Worm (Caenorhabditis elegans): ENCODE results near the gene ZK721.4.

ZK721.4 gene

DNA sequence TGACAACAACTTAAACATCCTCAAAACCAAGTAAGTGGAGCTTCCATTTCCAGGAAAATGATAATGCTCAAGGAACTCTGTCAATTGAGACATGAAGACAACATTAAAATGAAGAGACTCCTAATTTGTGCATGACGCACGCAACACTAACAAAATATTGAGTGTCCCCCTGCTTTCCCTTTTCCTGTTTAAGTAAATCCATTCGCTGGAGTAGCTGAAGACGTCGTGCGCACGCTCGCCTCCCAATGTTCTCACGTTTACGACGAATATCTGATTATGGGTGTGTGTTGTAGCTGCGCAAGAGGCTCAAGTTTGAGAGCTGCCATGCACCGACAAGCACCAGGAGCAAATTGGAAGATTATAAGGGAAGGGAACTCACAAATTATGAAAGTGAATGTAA, 22.3 kb downstream of the ZK721.4 start (continued):
- TF ChIP-seq attf-6 (GFP tag; IDR thresholded peaks at IDR 0.05) (no peak), F49E8.2 (tag; optimal IDR thresholded peaks at IDR 0.05; ENCODE audit: insufficient read depth) (no peak), mcd-1 (GFP tag; IDR thresholded peaks at IDR 0.05) (0 out of 2 replicates have a peak, but pooled peaks have one; percentile 22), aptf-2 (GFP tag; conservative IDR thresholded peaks at IDR 0.05) (no peak), him-1 (tag; optimal IDR thresholded peaks at IDR 0.05) (no peak), nfyb-1 (GFP tag; IDR thresholded peaks at IDR 0.05) (0 out of 2 replicates have a peak, but pooled peaks have one; percentile 21), madf-3 (GFP tag; IDR thresholded peaks at IDR 0.05) (0 out of 2 replicates have a peak, but pooled peaks have one; percentile 66), F10E7.11 (tag; optimal IDR thresholded peaks at IDR 0.05) (no peak), T07F8.4 (tag; optimal IDR thresholded peaks at IDR 0.05) (no peak), Y95B8A.8 (GFP tag; IDR thresholded peaks at IDR 0.05) (no peak)

DNA sequence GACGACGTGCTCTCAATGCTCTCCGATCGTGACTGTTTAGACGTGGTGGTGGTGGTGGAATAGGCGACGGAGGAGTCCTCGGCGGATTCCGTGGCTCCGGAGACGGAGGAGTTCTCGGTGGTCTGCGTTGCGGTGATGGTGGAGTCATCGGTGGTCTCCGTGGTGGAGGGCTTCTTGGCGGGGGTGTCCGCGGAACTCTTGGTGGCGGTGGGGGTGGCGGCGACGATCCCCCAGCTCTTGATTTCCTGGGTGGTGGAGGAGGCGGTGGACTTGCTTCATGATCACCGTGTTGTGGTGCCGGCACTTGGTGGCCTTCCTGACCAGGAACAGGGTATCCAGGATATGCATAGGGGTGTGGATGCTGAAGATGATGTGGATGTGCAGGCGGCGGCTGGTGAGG, 26.8 kb downstream of the ZK721.4 start:
- TF ChIP-seq hmg-1.2 (GFP tag; IDR thresholded peaks at IDR 0.05) (0 out of 2 replicates have a peak, but pooled peaks have one; percentile 16), egrh-3 (GFP tag; IDR thresholded peaks at IDR 0.05) (peak; percentile 95), zfh-2 (GFP tag; conservative IDR thresholded peaks at IDR 0.05) (peak; percentile 95), madf-10 (tag; optimal IDR thresholded peaks at IDR 0.05) (no peak), lsl-1 (GFP tag; optimal IDR thresholded peaks at IDR 0.05) (no peak), ZK185.1 (tag; optimal IDR thresholded peaks at IDR 0.05; ENCODE audit: poor library complexity, severe bottlenecking) (no peak)

DNA sequence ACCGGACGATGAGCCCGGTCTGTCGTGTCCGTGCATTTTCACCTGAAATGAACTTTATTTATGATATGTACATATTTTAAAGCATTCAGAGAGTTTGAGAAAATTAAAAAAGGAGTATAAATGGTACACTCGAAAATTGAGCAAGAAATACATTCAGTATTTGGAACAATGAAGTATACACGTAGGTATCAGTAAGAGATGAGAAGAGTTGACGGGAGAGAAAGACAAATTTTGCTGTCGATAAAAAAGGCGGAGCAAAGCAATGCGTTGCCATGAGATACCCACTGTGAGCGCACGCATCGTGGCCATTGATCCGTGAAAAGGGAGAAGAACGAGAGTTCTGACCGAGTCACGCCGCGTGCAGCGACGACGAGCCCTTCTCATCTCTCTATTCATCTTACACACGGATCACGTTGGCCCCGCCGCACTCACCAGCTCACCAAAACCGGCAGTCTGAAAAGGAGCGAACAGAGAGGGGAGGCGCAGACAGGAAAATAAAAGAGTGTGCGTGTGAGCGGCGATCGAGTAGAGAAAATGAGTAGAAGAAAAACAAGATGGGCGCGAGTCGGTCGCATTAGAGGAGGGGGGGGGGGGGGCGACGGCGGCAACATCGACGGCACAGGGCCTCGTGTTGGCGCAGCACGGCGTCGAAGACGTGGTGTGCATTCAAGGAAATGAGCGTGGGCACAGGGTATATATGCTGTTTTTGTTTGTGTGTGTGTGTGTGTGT, 27.6 kb downstream of the ZK721.4 start, which contains the start of gene R04E5.8:
Gene R04E5.8 (minus strand): TSS at position 51 of the 730 bp plus-strand sequence.
- peak; percentile 46 for TF ChIP-seq lin-40 (tag; optimal IDR thresholded peaks at IDR 0.05)
- TF ChIP-seq egrh-3 (GFP tag; IDR thresholded peaks at IDR 0.05) = peak; percentile 90
- TF ChIP-seq ztf-26 (tag; optimal IDR thresholded peaks at IDR 0.05) = no peak
- peak; percentile 76 for TF ChIP-seq K12H6.12 (tag; optimal IDR thresholded peaks at IDR 0.05)
- peak; percentile 20 for TF ChIP-seq athp-1 (tag; optimal IDR thresholded peaks at IDR 0.05)
- peak; percentile 20 for TF ChIP-seq tbp1 (GFP tag; optimal IDR thresholded peaks at IDR 0.05)
- TF ChIP-seq unc-62 (GFP tag; optimal IDR thresholded peaks at IDR 0.05) = no peak
- no peak for TF ChIP-seq lin-54 (GFP tag; optimal IDR thresholded peaks at IDR 0.05)
- TF ChIP-seq mcd-1 (GFP tag; IDR thresholded peaks at IDR 0.05) = peak; percentile 33; the same call in 1 of the 2 replicates
- no peak for TF ChIP-seq dpl-1 (GFP tag; optimal IDR thresholded peaks at IDR 0.05)
- no peak for TF ChIP-seq F33H1.4 (GFP tag; IDR thresholded peaks at IDR 0.05)
- no peak for TF ChIP-seq chd-7 (tag; optimal IDR thresholded peaks at IDR 0.05)
- TF ChIP-seq ztf-22 (GFP tag; optimal IDR thresholded peaks at IDR 0.05) = no peak
- TF ChIP-seq Y56A3A.18 (GFP tag; IDR thresholded peaks at IDR 0.05) = no peak
- no peak for TF ChIP-seq ztf-28 (GFP tag; IDR thresholded peaks at IDR 0.05)
- TF ChIP-seq him-1 (tag; optimal IDR thresholded peaks at IDR 0.05) = no peak
- no peak for TF ChIP-seq cebp-1 (GFP tag; IDR thresholded peaks at IDR 0.05)
- peak; percentile 63 for TF ChIP-seq cebp-1 (tag; optimal IDR thresholded peaks at IDR 0.05)
- 0 out of 2 replicates have a peak, but pooled peaks have one; percentile 25 for TF ChIP-seq nfyb-1 (GFP tag; IDR thresholded peaks at IDR 0.05)
- peak; percentile 56 for TF ChIP-seq B0336.3 (GFP tag; IDR thresholded peaks at IDR 0.05)
- no peak for TF ChIP-seq snpc-3.4 (tag; optimal IDR thresholded peaks at IDR 0.05)
- TF ChIP-seq dox-1 (GFP tag; IDR thresholded peaks at IDR 0.05) = peak; percentile 71
- TF ChIP-seq lin-35 (GFP tag; optimal IDR thresholded peaks at IDR 0.05) = peak in 1 of 3 experiments; percentile 21
- TF ChIP-seq F10E7.11 (tag; optimal IDR thresholded peaks at IDR 0.05) = no peak
- peak; percentile 42 for TF ChIP-seq atf-7 (tag; optimal IDR thresholded peaks at IDR 0.05)
- TF ChIP-seq K11D2.4 (GFP tag; IDR thresholded peaks at IDR 0.05) = no peak
- no peak for TF ChIP-seq mxl-1 (tag; optimal IDR thresholded peaks at IDR 0.05)
- TF ChIP-seq nhr-179 (tag; optimal IDR thresholded peaks at IDR 0.05) = no peak
- TF ChIP-seq let-607 (tag; optimal IDR thresholded peaks at IDR 0.05) = no peak
- TF ChIP-seq hmg-20 (GFP tag; IDR thresholded peaks at IDR 0.05) = peak; percentile 9; the same call in 1 of the 2 replicates
- TF ChIP-seq zfh-2 (GFP tag; conservative IDR thresholded peaks at IDR 0.05) = peak; percentile 97
- TF ChIP-seq F52B5.7 (tag; optimal IDR thresholded peaks at IDR 0.05) = no peak
- TF ChIP-seq madf-6 (GFP tag; IDR thresholded peaks at IDR 0.05) = no peak
- TF ChIP-seq hmg-1.2 (GFP tag; IDR thresholded peaks at IDR 0.05) = peak; percentile 69
- TF ChIP-seq F49E8.2 (tag; optimal IDR thresholded peaks at IDR 0.05; ENCODE audit: insufficient read depth) = no peak

Data from whole organism, young adult.